Worm (Caenorhabditis elegans) whole organism, mixed stage, embryonic: ENCODE data around the gene F21C10.19.

Experiments
- elt-1 ChIP-seq: sonication (generic microtip); optimal IDR thresholded peaks from 2 replicates; lab custom pipeline; 2017; ENCODE audit warnings: missing genetic modification characterization, mild to moderate bottlenecking, missing compliant biosample characterization, antibody characterized with exemption, moderate library complexity, borderline replicate concordance; ENCODE audit not compliant: insufficient read depth
- hlh-1 ChIP-seq: fragments of 150-350 bp; optimal IDR thresholded peaks from 2 replicates; lab custom pipeline; 2014; ENCODE audit warnings: missing biosample characterization, missing genetic modification reagents, missing genetic modification characterization
- lin-13 ChIP-seq: fragments of 150-350 bp; optimal IDR thresholded peaks from 2 replicates; lab custom pipeline; 2014; ENCODE audit warnings: missing biosample characterization, missing genetic modification characterization
- lsy-2 ChIP-seq: fragments of 150-350 bp; optimal IDR thresholded peaks from 2 replicates; lab custom pipeline; 2014; ENCODE audit warnings: missing biosample characterization, missing genetic modification characterization
- mep-1 ChIP-seq: fragments of 150-350 bp; optimal IDR thresholded peaks from 2 replicates; lab custom pipeline; 2017; ENCODE audit warnings: missing biosample characterization, missing genetic modification reagents, missing genetic modification characterization, inconsistent platforms
- nhr-237 ChIP-seq: fragments of 150-350 bp; optimal IDR thresholded peaks from 2 replicates; lab custom pipeline; 2014; ENCODE audit warnings: missing biosample characterization, missing genetic modification characterization
- nhr-28 ChIP-seq: fragments of 150-350 bp; optimal IDR thresholded peaks from 2 replicates; lab custom pipeline; 2014; ENCODE audit warnings: missing biosample characterization, missing genetic modification characterization
- nhr-76 ChIP-seq: sonication (generic microtip); optimal IDR thresholded peaks from 2 replicates; lab custom pipeline; 2017; ENCODE audit warnings: missing biosample characterization, missing genetic modification characterization
- sem-2 ChIP-seq: fragments of 200-800 bp; sonication (Bioruptor generic); optimal IDR thresholded peaks from 2 replicates; lab custom pipeline; 2018; ENCODE audit warnings: mild to moderate bottlenecking, missing genetic modification characterization, missing compliant biosample characterization
- unc-39 ChIP-seq: fragments of 150-350 bp; optimal IDR thresholded peaks from 2 replicates; lab custom pipeline; 2014; ENCODE audit warnings: missing biosample characterization, missing genetic modification characterization
- ztf-11 ChIP-seq: fragments of 150-350 bp; optimal IDR thresholded peaks from 2 replicates; lab custom pipeline; 2014; ENCODE audit warnings: missing biosample characterization, missing genetic modification characterization

DNA sequence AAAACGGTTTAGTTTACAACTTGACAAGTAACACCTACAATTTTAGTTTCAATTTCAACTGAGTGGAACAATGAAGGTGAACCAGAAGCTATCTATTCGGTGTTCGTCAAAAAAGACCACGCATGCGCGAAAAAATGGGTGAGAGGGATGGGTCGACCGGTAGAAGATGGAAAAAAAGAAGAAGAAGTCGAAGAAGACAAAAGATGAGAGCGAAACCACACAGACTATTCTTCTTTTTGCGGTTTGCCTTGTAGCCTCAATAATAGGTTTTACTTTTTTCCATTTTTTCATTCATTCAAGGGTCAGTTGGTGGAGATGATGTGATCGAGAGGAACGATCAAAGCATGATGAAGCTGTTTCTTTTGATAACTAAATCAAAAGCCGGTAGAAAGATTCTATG, 48.5 kb upstream of the F21C10.19 start:
- TF ChIP-seq ztf-11 (tag; lab: Kevin White, UChicago) (no peak), nhr-237 (tag; lab: Kevin White, UChicago) (no peak), mep-1 (tag; lab: Kevin White, UChicago) (no peak), elt-1 (tag; lab: Kevin White, UChicago) (no peak), hlh-1 (no peak), nhr-76 (tag; lab: Kevin White, UChicago) (no peak), lin-13 (no peak), nhr-28 (tag; lab: Kevin White, UChicago) (no peak), lsy-2 (no peak), sem-2 (GFP tag; lab: Kevin White, UChicago) (no peak), unc-39 (tag; lab: Kevin White, UChicago) (no peak)
